Worm (Caenorhabditis elegans) whole organism, L4 larva: ENCODE measurements around the gene F59A1.6.

Experiments used
- T26A8.4 ChIP-seq: fragments of 200-800 bp; sonication (Bioruptor generic); IDR thresholded peaks from 2 replicates; pipeline ENCODE4 v1.3.6; 2022; ENCODE audit warnings: missing genetic modification characterization, missing compliant biosample characterization
- aha-1 ChIP-seq: fragments of 150-350 bp; peaks from one replicate; lab custom pipeline; 2014; ENCODE audit warnings: missing biosample characterization, missing genetic modification characterization
- ama-1 ChIP-seq: fragments of 150-350 bp; optimal IDR thresholded peaks from 2 replicates; lab custom pipeline; 2014; ENCODE audit warnings: inconsistent platforms, mixed read lengths
- ceh-28 ChIP-seq: fragments of 150-350 bp; optimal IDR thresholded peaks from 2 replicates; lab custom pipeline; 2014; ENCODE audit warnings: missing biosample characterization, missing genetic modification reagents, missing genetic modification characterization
- ceh-82 ChIP-seq: sonication (generic microtip); optimal IDR thresholded peaks from 2 replicates; lab custom pipeline; 2017; ENCODE audit warnings: missing biosample characterization, missing genetic modification characterization
- mxl-3 ChIP-seq: fragments of 200-800 bp; sonication (Bioruptor generic); optimal IDR thresholded peaks from 2 replicates; lab custom pipeline; 2018; ENCODE audit warnings: mild to moderate bottlenecking, missing genetic modification characterization, missing compliant biosample characterization
- nhr-102 ChIP-seq: sonication (generic microtip); optimal IDR thresholded peaks from 2 replicates; lab custom pipeline; 2016; ENCODE audit warnings: mild to moderate bottlenecking, missing genetic modification characterization, moderate library complexity, missing compliant biosample characterization
- nhr-11 ChIP-seq: fragments of 150-350 bp; optimal IDR thresholded peaks from 2 replicates; lab custom pipeline; 2014; ENCODE audit warnings: missing biosample characterization, missing genetic modification characterization
- nhr-41 ChIP-seq: fragments of 200-800 bp; sonication (Bioruptor generic); IDR thresholded peaks from 2 replicates; pipeline ENCODE4 v1.3.6; 2022; ENCODE audit warnings: missing genetic modification reagents, missing genetic modification characterization, missing compliant biosample characterization
- pha-4 ChIP-seq, 2 experiments: fragments of 150-350 bp in 1 of 2; fragments of 200-800 bp in 1 of 2; sonication (Bioruptor generic) in 1 of 2; IDR thresholded peaks in 1 of 2; optimal IDR thresholded peaks in 1 of 2; 2 replicates each; pipeline versions ENCODE4 v1.3.6 to Lab custom; 2014 to 2022; ENCODE audit warnings: missing genetic modification characterization in 2 of 2, missing genetic modification reagents in 2 of 2, missing biosample characterization in 1 of 2, missing compliant biosample characterization in 1 of 2
- set-16 ChIP-seq: fragments of 200-800 bp; sonication (Bioruptor generic); IDR thresholded peaks from 2 replicates; pipeline ENCODE4 v1.3.6; 2022; ENCODE audit warnings: missing genetic modification reagents, missing genetic modification characterization, missing compliant biosample characterization
- zag-1 ChIP-seq: fragments of 150-350 bp; optimal IDR thresholded peaks from 2 replicates; lab custom pipeline; 2014; ENCODE audit warnings: missing biosample characterization, missing genetic modification characterization
- zfp-2 ChIP-seq: sonication (generic microtip); optimal IDR thresholded peaks from 2 replicates; lab custom pipeline; 2016; ENCODE audit warnings: mild to moderate bottlenecking, missing genetic modification characterization, missing compliant biosample characterization

- no peak for TF ChIP-seq aha-1 (tag; lab: Kevin White, UChicago)
- no peak for TF ChIP-seq set-16
- TF ChIP-seq T26A8.4 (GFP tag; lab: Robert Waterston, UW): no peak
- TF ChIP-seq ama-1: no peak
- TF ChIP-seq nhr-41 (GFP tag; lab: Robert Waterston, UW): no peak
- TF ChIP-seq zag-1 (tag; lab: Kevin White, UChicago): no peak
- TF ChIP-seq pha-4 (GFP tag; IDR thresholded peaks at IDR 0.05; lab: Robert Waterston, UW): no peak
- TF ChIP-seq pha-4 (tag; optimal IDR thresholded peaks at IDR 0.05; lab: Kevin White, UChicago): no peak
- no peak for TF ChIP-seq nhr-102 (tag; lab: Kevin White, UChicago)
- TF ChIP-seq mxl-3 (GFP tag; lab: Kevin White, UChicago): no peak
- TF ChIP-seq ceh-82 (tag; lab: Kevin White, UChicago): no peak
- no peak for TF ChIP-seq zfp-2 (tag; lab: Kevin White, UChicago)
- no peak for TF ChIP-seq ceh-28 (tag; lab: Kevin White, UChicago)
- no peak for TF ChIP-seq nhr-11 (tag; lab: Kevin White, UChicago)
Observed at ce11 chrV:17714330-17714729, 29.4 kb downstream of the F59A1.6 start, which contains the start of gene twk-33.
